Fruit fly (Drosophila melanogaster) whole organism, embryonic: ENCODE data around the gene vito.

Source experiments
- CG10462 ChIP-seq: fragments of 200-800 bp; sonication (Bioruptor generic); optimal IDR thresholded peaks from 2 replicates; lab custom pipeline; 2016; ENCODE audit warnings: missing biosample characterization, missing genetic modification characterization
- CG12769 ChIP-seq: fragments of 200-800 bp; sonication (Bioruptor generic); optimal IDR thresholded peaks from 2 replicates; lab custom pipeline; 2019; ENCODE audit warnings: missing biosample characterization, mild to moderate bottlenecking, missing genetic modification characterization, moderate library complexity
- CG12942 ChIP-seq: fragments of 200-800 bp; sonication (Bioruptor generic); optimal IDR thresholded peaks from 3 replicates; lab custom pipeline; 2016; ENCODE audit warnings: missing biosample characterization, missing genetic modification characterization
- CG13287 ChIP-seq: fragments of 200-800 bp; sonication (Bioruptor generic); IDR thresholded peaks from 2 replicates; pipeline ENCODE4 v1.3.6; 2022; ENCODE audit warnings: missing biosample characterization, missing genetic modification characterization; ENCODE audit not compliant: partially characterized antibody
- CG15601 ChIP-seq: fragments of 200-800 bp; sonication (Bioruptor generic); optimal IDR thresholded peaks from 3 replicates; lab custom pipeline; 2019; ENCODE audit warnings: missing biosample characterization, mild to moderate bottlenecking, missing genetic modification characterization, moderate library complexity
- CG16813 ChIP-seq: fragments of 200-800 bp; sonication (Bioruptor generic); IDR thresholded peaks from 3 replicates; pipeline ENCODE4 v1.3.6; 2022; ENCODE audit warnings: missing biosample characterization, missing genetic modification characterization; ENCODE audit not compliant: partially characterized antibody
- CG17361 ChIP-seq: fragments of 200-800 bp; sonication (Bioruptor generic); IDR thresholded peaks from 3 replicates; pipeline ENCODE4 v1.3.6; 2022; ENCODE audit warnings: missing biosample characterization, missing genetic modification characterization
- CG18764 ChIP-seq: fragments of 200-800 bp; sonication (Bioruptor generic); optimal IDR thresholded peaks from 3 replicates; lab custom pipeline; 2016; ENCODE audit warnings: missing biosample characterization, missing genetic modification characterization
- CG2116 ChIP-seq: fragments of 200-800 bp; sonication (Bioruptor generic); optimal IDR thresholded peaks from 3 replicates; lab custom pipeline; 2018; ENCODE audit warnings: missing biosample characterization, mild to moderate bottlenecking, missing genetic modification characterization
- CG30403 ChIP-seq: fragments of 200-800 bp; sonication (Bioruptor generic); optimal IDR thresholded peaks from 3 replicates; lab custom pipeline; 2016; ENCODE audit warnings: missing biosample characterization, missing genetic modification characterization
- CG34224 ChIP-seq: fragments of 200-800 bp; sonication (Bioruptor generic); IDR thresholded peaks from 3 replicates; pipeline ENCODE4 v1.3.6; 2022; ENCODE audit warnings: missing biosample characterization, missing genetic modification characterization; ENCODE audit not compliant: partially characterized antibody
- CG4424 ChIP-seq: fragments of 200-800 bp; sonication (Bioruptor generic); optimal IDR thresholded peaks from 3 replicates; lab custom pipeline; 2016; ENCODE audit warnings: missing biosample characterization, missing genetic modification characterization
- CG4617 ChIP-seq: fragments of 200-800 bp; sonication (Bioruptor generic); optimal IDR thresholded peaks from 3 replicates; lab custom pipeline; 2016; ENCODE audit warnings: missing biosample characterization, missing genetic modification characterization, borderline replicate concordance
- CG5245 ChIP-seq: fragments of 200-800 bp; sonication (Bioruptor generic); optimal IDR thresholded peaks from 3 replicates; lab custom pipeline; 2016; ENCODE audit warnings: missing biosample characterization, missing genetic modification characterization
- CG6272 ChIP-seq: fragments of 200-800 bp; sonication (Bioruptor generic); IDR thresholded peaks from 2 replicates; pipeline ENCODE4 v1.3.6; 2022; ENCODE audit warnings: missing biosample characterization, missing genetic modification characterization
- CG9797 ChIP-seq: fragments of 200-800 bp; sonication (Bioruptor generic); optimal IDR thresholded peaks from 3 replicates; lab custom pipeline; 2018; ENCODE audit warnings: missing biosample characterization, mild to moderate bottlenecking, missing genetic modification characterization
- CoRest ChIP-seq: fragments of 200-800 bp; sonication (Bioruptor generic); optimal IDR thresholded peaks from 3 replicates; lab custom pipeline; 2018; ENCODE audit warnings: missing biosample characterization, mild to moderate bottlenecking, missing genetic modification characterization, moderate library complexity
- D ChIP-seq, 2 experiments: fragments of 200-800 bp in 1 of 2; fragments of >200 bp in 1 of 2; sonication (Bioruptor generic) in 1 of 2; optimal IDR thresholded peaks; 2 replicates in 1 of 2; 3 replicates in 1 of 2; lab custom pipeline; 2017; ENCODE audit warnings: mild to moderate bottlenecking in 1 of 2, missing biosample characterization in 1 of 2, missing genetic modification characterization in 1 of 2, missing genetic modification reagents in 1 of 2
- Dll ChIP-seq: fragments of 200-800 bp; sonication (Bioruptor generic); IDR thresholded peaks from 4 replicates; pipeline ENCODE4 v1.3.6; 2022; ENCODE audit warnings: missing biosample characterization, missing genetic modification characterization; ENCODE audit not compliant: partially characterized antibody
- Dp ChIP-seq: fragments of 200-800 bp; sonication (Bioruptor generic); optimal IDR thresholded peaks from 2 replicates; lab custom pipeline; 2018; ENCODE audit warnings: missing biosample characterization, mild to moderate bottlenecking, missing genetic modification characterization, moderate library complexity
- HLH4C ChIP-seq: fragments of 200-800 bp; sonication (Bioruptor generic); IDR thresholded peaks from 3 replicates; pipeline ENCODE4 v1.3.6; 2022; ENCODE audit warnings: missing biosample characterization, missing genetic modification characterization; ENCODE audit not compliant: partially characterized antibody
- Lhr ChIP-seq: fragments of 200-800 bp; sonication (Bioruptor generic); optimal IDR thresholded peaks from 3 replicates; lab custom pipeline; 2017; ENCODE audit warnings: mild to moderate bottlenecking, missing biosample characterization, missing genetic modification reagents, missing genetic modification characterization
- Med ChIP-seq: fragments of 200-800 bp; sonication (Bioruptor generic); peaks from one replicate; lab custom pipeline; 2016; ENCODE audit warnings: missing biosample characterization, missing genetic modification characterization, mild to moderate bottlenecking, inconsistent platforms, moderate library complexity
- Myb ChIP-seq: fragments of 200-800 bp; sonication (Bioruptor generic); optimal IDR thresholded peaks from 2 replicates; lab custom pipeline; 2016; ENCODE audit warnings: missing biosample characterization, missing genetic modification characterization
- Scr ChIP-seq: fragments of 200-800 bp; sonication (Bioruptor generic); IDR thresholded peaks from 2 replicates; pipeline ENCODE4 v1.3.6; 2022; ENCODE audit warnings: missing biosample characterization, missing genetic modification characterization; ENCODE audit not compliant: partially characterized antibody
- Sry-δ ChIP-seq: fragments of 200-800 bp; sonication (Bioruptor generic); optimal IDR thresholded peaks from 2 replicates; lab custom pipeline; 2016; ENCODE audit warnings: missing biosample characterization, missing genetic modification characterization
- YL-1 ChIP-seq: fragments of 200-800 bp; sonication (Bioruptor generic); optimal IDR thresholded peaks from 3 replicates; lab custom pipeline; 2017; ENCODE audit warnings: missing biosample characterization, mild to moderate bottlenecking, missing genetic modification characterization
- bbx ChIP-seq: fragments of 200-800 bp; sonication (Bioruptor generic); IDR thresholded peaks from 2 replicates; pipeline ENCODE4 v1.3.6; 2022; ENCODE audit warnings: missing biosample characterization, missing genetic modification characterization; ENCODE audit not compliant: partially characterized antibody
- danr ChIP-seq: fragments of 200-800 bp; sonication (Bioruptor generic); IDR thresholded peaks from 2 replicates; pipeline ENCODE4 v1.3.6; 2022; ENCODE audit warnings: missing biosample characterization, missing genetic modification characterization
- eyg ChIP-seq: fragments of 200-800 bp; sonication (Bioruptor generic); optimal IDR thresholded peaks from 3 replicates; lab custom pipeline; 2016; ENCODE audit warnings: missing biosample characterization, missing genetic modification characterization
- ftz-f1 ChIP-seq: fragments of 200-800 bp; sonication (Bioruptor generic); optimal IDR thresholded peaks from 2 replicates; lab custom pipeline; 2016; ENCODE audit warnings: missing biosample characterization, missing genetic modification characterization
- gfzf ChIP-seq: fragments of 200-800 bp; sonication (Bioruptor generic); optimal IDR thresholded peaks from 2 replicates; lab custom pipeline; 2016; ENCODE audit warnings: missing biosample characterization, mild to moderate bottlenecking, missing genetic modification characterization, moderate library complexity
- lbe ChIP-seq: fragments of 200-800 bp; sonication (Bioruptor generic); optimal IDR thresholded peaks from 2 replicates; lab custom pipeline; 2016; ENCODE audit warnings: missing biosample characterization, mild to moderate bottlenecking, missing genetic modification characterization
- lmd ChIP-seq: fragments of 200-800 bp; sonication (Bioruptor generic); IDR thresholded peaks from 2 replicates; pipeline ENCODE4 v1.3.6; 2022; ENCODE audit warnings: missing biosample characterization, missing genetic modification characterization
- nom ChIP-seq: fragments of 200-800 bp; sonication (Bioruptor generic); optimal IDR thresholded peaks from 2 replicates; lab custom pipeline; 2017; ENCODE audit warnings: missing biosample characterization, missing genetic modification characterization, mild to moderate bottlenecking, moderate library complexity, missing genetic modification reagents
- pros ChIP-seq: fragments of 200-800 bp; sonication (Bioruptor generic); optimal IDR thresholded peaks from 3 replicates; lab custom pipeline; 2019; ENCODE audit warnings: missing biosample characterization, mild to moderate bottlenecking, missing genetic modification characterization, moderate library complexity
- stwl ChIP-seq: fragments of 200-800 bp; sonication (Bioruptor generic); optimal IDR thresholded peaks from 3 replicates; lab custom pipeline; 2018; ENCODE audit warnings: missing biosample characterization, mild to moderate bottlenecking, missing genetic modification characterization, moderate library complexity
- unc-4 ChIP-seq: fragments of 200-800 bp; sonication (Bioruptor generic); IDR thresholded peaks from 2 replicates; pipeline ENCODE4 v1.3.6; 2022; ENCODE audit warnings: missing biosample characterization, missing genetic modification characterization; ENCODE audit not compliant: partially characterized antibody

Gene vito

dm6 chr3L:5779476-5780401 is 2.6 kb upstream of the vito start, which contains the start of the genes Myt1, PGRP-LD and Pmi (continued):
- TF ChIP-seq D (optimal IDR thresholded peaks at IDR 0.05; lab: Kevin White, UChicago) (peak; percentile 36), D (GFP tag; optimal IDR thresholded peaks at IDR 0.05; lab: Kevin White, UChicago) (no peak), CG34224 (GFP tag; lab: Robert Waterston, UW) (no peak), CG9797 (GFP tag; lab: Kevin White, UChicago) (peak; percentile 70), eyg (GFP tag; lab: Kevin White, UChicago) (no peak), unc-4 (peak; percentile 37; the same call in 1 of the 2 replicates), Med (GFP tag; lab: Kevin White, UChicago) (peak; percentile 73), CG4617 (GFP tag; lab: Kevin White, UChicago) (peak; percentile 21), CG12769 (tag; lab: Kevin White, UChicago) (no peak), Sry-δ (GFP tag; lab: Kevin White, UChicago) (peak; percentile 61), CG5245 (GFP tag; lab: Kevin White, UChicago) (no peak), HLH4C (GFP tag; lab: Robert Waterston, UW) (0 out of 3 replicates have a peak, but pooled peaks have one; percentile 17), CG17361 (GFP tag; lab: Robert Waterston, UW) (no peak), CG16813 (GFP tag; lab: Robert Waterston, UW) (0 out of 3 replicates have a peak, but pooled peaks have one; percentile 25), Myb (GFP tag; lab: Kevin White, UChicago) (peak; percentile 38), CG13287 (GFP tag; lab: Robert Waterston, UW) (peak; percentile 16; the same call in 1 of the 2 replicates), pros (peak; percentile 39), bbx (GFP tag; lab: Robert Waterston, UW) (no peak; the same call in 1 of the 2 replicates), lmd (no peak), CG15601 (tag; lab: Kevin White, UChicago) (peak; percentile 3), danr (GFP tag; lab: Robert Waterston, UW) (no peak), CoRest (tag; lab: Kevin White, UChicago) (peak; percentile 10), stwl (peak; percentile 5), lbe (GFP tag; lab: Kevin White, UChicago) (peak; percentile 2), CG18764 (GFP tag; lab: Kevin White, UChicago) (no peak), CG4424 (GFP tag; lab: Kevin White, UChicago) (no peak), CG10462 (GFP tag; lab: Kevin White, UChicago) (no peak), YL-1 (GFP tag; lab: Kevin White, UChicago) (peak; percentile 26), ftz-f1 (GFP tag; lab: Kevin White, UChicago) (peak; percentile 79), Dp (peak; percentile 86), Scr (GFP tag; lab: Robert Waterston, UW) (peak; percentile 36; the same call in 1 of the 2 replicates), gfzf (GFP tag; lab: Kevin White, UChicago) (peak; percentile 81), CG12942 (GFP tag; lab: Kevin White, UChicago) (no peak), Lhr (GFP tag; lab: Kevin White, UChicago) (peak; percentile 11), nom (GFP tag; lab: Kevin White, UChicago) (no peak), CG6272 (GFP tag; lab: Robert Waterston, UW) (no peak), CG2116 (peak; percentile 32), Dll (0 out of 4 replicates have a peak, but pooled peaks have one; percentile 23), CG30403 (GFP tag; lab: Kevin White, UChicago) (peak; percentile 13)
